Worm (Caenorhabditis elegans) whole organism, L4 larva: Measurements from ENCODE around the gene cope-1.

Source experiments
- F10B5.3 ChIP-seq: sonication (generic microtip); optimal IDR thresholded peaks from 2 replicates; lab custom pipeline; 2016; ENCODE audit warnings: mild to moderate bottlenecking, missing genetic modification characterization, missing compliant biosample characterization
- F37D6.2 ChIP-seq: sonication (generic microtip); optimal IDR thresholded peaks from 2 replicates; lab custom pipeline; 2016; ENCODE audit warnings: mild to moderate bottlenecking, missing genetic modification characterization, missing compliant biosample characterization
- T20F7.1 ChIP-seq: fragments of 200-800 bp; sonication (Bioruptor generic); optimal IDR thresholded peaks from 2 replicates; lab custom pipeline; 2018; ENCODE audit warnings: mild to moderate bottlenecking, missing genetic modification characterization, missing compliant biosample characterization
- T26A8.4 ChIP-seq: fragments of 200-800 bp; sonication (Bioruptor generic); IDR thresholded peaks from 2 replicates; pipeline ENCODE4 v1.3.6; 2022; ENCODE audit warnings: missing genetic modification characterization, missing compliant biosample characterization
- Y105C5A.15 ChIP-seq: fragments of 200-800 bp; sonication (Bioruptor generic); IDR thresholded peaks from 2 replicates; pipeline ENCODE4 v1.3.6; 2022; ENCODE audit warnings: missing genetic modification characterization, missing compliant biosample characterization
- Y5F2A.4 ChIP-seq: fragments of 200-800 bp; sonication (Bioruptor generic); optimal IDR thresholded peaks from 2 replicates; lab custom pipeline; 2018; ENCODE audit warnings: mild to moderate bottlenecking, missing genetic modification characterization, missing compliant biosample characterization
- ZK546.5 ChIP-seq, 2 experiments: sonication (generic microtip); optimal IDR thresholded peaks; 2 replicates each; lab custom pipeline; 2017; ENCODE audit warnings: missing biosample characterization in 2 of 2, missing genetic modification characterization in 2 of 2
- aha-1 ChIP-seq: fragments of 150-350 bp; peaks from one replicate; lab custom pipeline; 2014; ENCODE audit warnings: missing biosample characterization, missing genetic modification characterization
- ama-1 ChIP-seq: fragments of 150-350 bp; optimal IDR thresholded peaks from 2 replicates; lab custom pipeline; 2014; ENCODE audit warnings: inconsistent platforms, mixed read lengths
- arid-1 ChIP-seq: fragments of 200-800 bp; sonication (Bioruptor generic); conservative IDR thresholded peaks from 2 replicates; pipeline ENCODE4 v1.3.6; 2022; ENCODE audit warnings: missing genetic modification reagents, missing genetic modification characterization, missing compliant biosample characterization
- attf-4 ChIP-seq: sonication (generic microtip); optimal IDR thresholded peaks from 3 replicates; lab custom pipeline; 2017; ENCODE audit warnings: missing biosample characterization, missing genetic modification characterization
- ceh-20 ChIP-seq: fragments of 200-800 bp; sonication (Bioruptor generic); IDR thresholded peaks from 2 replicates; pipeline ENCODE4 v1.3.6; 2022; ENCODE audit warnings: missing genetic modification reagents, missing genetic modification characterization, missing compliant biosample characterization
- ceh-32 ChIP-seq: sonication (generic microtip); optimal IDR thresholded peaks from 2 replicates; lab custom pipeline; 2016; ENCODE audit warnings: mild to moderate bottlenecking, missing genetic modification characterization, missing compliant biosample characterization; ENCODE audit not compliant: poor library complexity
- ceh-44 ChIP-seq: fragments of 200-800 bp; sonication (Bioruptor generic); IDR thresholded peaks from 2 replicates; pipeline ENCODE4 v1.3.6; 2022; ENCODE audit warnings: missing genetic modification reagents, missing genetic modification characterization, missing compliant biosample characterization
- daf-12 ChIP-seq: fragments of 150-350 bp; optimal IDR thresholded peaks from 2 replicates; lab custom pipeline; 2014; ENCODE audit warnings: missing biosample characterization, missing genetic modification reagents, missing genetic modification characterization
- daf-16 ChIP-seq, 3 experiments: sonication (generic microtip); optimal IDR thresholded peaks; 2 replicates each; lab custom pipeline; 2016 to 2017; ENCODE audit warnings: missing genetic modification characterization in 3 of 3, missing genetic modification reagents in 3 of 3, mild to moderate bottlenecking in 2 of 3, missing compliant biosample characterization in 2 of 3, missing biosample characterization in 1 of 3, moderate library complexity in 1 of 3
- daf-19 ChIP-seq: fragments of 200-800 bp; sonication (Bioruptor generic); conservative IDR thresholded peaks from 2 replicates; pipeline ENCODE4 v1.3.6; 2022; ENCODE audit warnings: missing genetic modification characterization, missing compliant biosample characterization
- dmd-6 ChIP-seq: fragments of 200-800 bp; sonication (Bioruptor generic); IDR thresholded peaks from 2 replicates; pipeline ENCODE4 v1.3.6; 2022; ENCODE audit warnings: missing genetic modification reagents, missing genetic modification characterization, missing compliant biosample characterization
- dmd-9 ChIP-seq: fragments of 200-800 bp; sonication (Bioruptor generic); IDR thresholded peaks from 2 replicates; pipeline ENCODE4 v1.3.6; 2022; ENCODE audit warnings: missing genetic modification reagents, missing genetic modification characterization, missing compliant biosample characterization
- dpl-1 ChIP-seq: fragments of 150-350 bp; optimal IDR thresholded peaks from 2 replicates; lab custom pipeline; 2014; ENCODE audit warnings: missing biosample characterization, missing genetic modification reagents, missing genetic modification characterization
- duxl-1 ChIP-seq: sonication (generic microtip); optimal IDR thresholded peaks from 2 replicates; lab custom pipeline; 2016; ENCODE audit warnings: mild to moderate bottlenecking, missing genetic modification characterization, moderate library complexity, missing compliant biosample characterization; ENCODE audit not compliant: poor library complexity
- egl-27 ChIP-seq: sonication (generic microtip); optimal IDR thresholded peaks from 3 replicates; lab custom pipeline; 2017; ENCODE audit warnings: missing biosample characterization, missing genetic modification reagents, missing genetic modification characterization
- egl-43 ChIP-seq: fragments of 200-800 bp; sonication (Bioruptor generic); IDR thresholded peaks from 2 replicates; pipeline ENCODE4 v1.3.6; 2022; ENCODE audit warnings: missing genetic modification reagents, missing genetic modification characterization, missing compliant biosample characterization
- fos-1 ChIP-seq: fragments of 150-350 bp; optimal IDR thresholded peaks from 2 replicates; lab custom pipeline; 2014; ENCODE audit warnings: missing biosample characterization, missing genetic modification characterization
- gei-8 ChIP-seq: fragments of 200-800 bp; sonication (Bioruptor generic); optimal IDR thresholded peaks from 2 replicates; lab custom pipeline; 2018; ENCODE audit warnings: mild to moderate bottlenecking, missing genetic modification characterization, missing compliant biosample characterization
- hif-1 ChIP-seq, 2 experiments: sonication (generic microtip); optimal IDR thresholded peaks; 2 replicates each; lab custom pipeline; 2016 to 2017; ENCODE audit warnings: missing compliant biosample characterization in 2 of 2, missing genetic modification characterization in 2 of 2, missing genetic modification reagents in 2 of 2, missing genotype in 2 of 2, mild to moderate bottlenecking in 1 of 2
- hlh-30 ChIP-seq: sonication (generic microtip); optimal IDR thresholded peaks from 2 replicates; lab custom pipeline; 2017; ENCODE audit warnings: antibody characterized with exemption, mild to moderate bottlenecking, missing genetic modification characterization, missing compliant biosample characterization; ENCODE audit not compliant: insufficient read depth
- jun-1 ChIP-seq: fragments of 150-350 bp; optimal IDR thresholded peaks from 2 replicates; lab custom pipeline; 2014; ENCODE audit warnings: missing biosample characterization, missing genetic modification reagents, missing genetic modification characterization
- lim-7 ChIP-seq: fragments of 200-800 bp; sonication (Bioruptor generic); IDR thresholded peaks from 2 replicates; pipeline ENCODE4 v1.3.6; 2022; ENCODE audit warnings: missing genetic modification characterization, missing compliant biosample characterization
- lin-15B ChIP-seq: fragments of 150-350 bp; sonication (generic microtip); optimal IDR thresholded peaks from 3 replicates; lab custom pipeline; 2014; ENCODE audit warnings: missing biosample characterization, missing genetic modification characterization
- lin-38 ChIP-seq: fragments of 200-800 bp; sonication (Bioruptor generic); IDR thresholded peaks from 2 replicates; pipeline ENCODE4 v1.3.6; 2022; ENCODE audit warnings: missing genetic modification reagents, missing genetic modification characterization, missing compliant biosample characterization
- lin-39 ChIP-seq: fragments of 150-350 bp; optimal IDR thresholded peaks from 2 replicates; lab custom pipeline; 2014; ENCODE audit warnings: missing biosample characterization, missing genetic modification reagents, missing genetic modification characterization
- lir-3 ChIP-seq: sonication (generic microtip); optimal IDR thresholded peaks from 2 replicates; lab custom pipeline; 2016; ENCODE audit warnings: mild to moderate bottlenecking, missing genetic modification characterization, missing compliant biosample characterization
- lsy-2 ChIP-seq, 2 experiments: fragments of 150-350 bp in 1 of 2; sonication (generic microtip) in 1 of 2; optimal IDR thresholded peaks; 2 replicates each; lab custom pipeline; 2014 to 2017; ENCODE audit warnings: missing biosample characterization in 2 of 2, missing genetic modification characterization in 2 of 2
- mdl-1 ChIP-seq, 2 experiments: fragments of 150-350 bp in 1 of 2; sonication (generic microtip) in 1 of 2; optimal IDR thresholded peaks; 2 replicates each; lab custom pipeline; 2014 to 2017; ENCODE audit warnings: missing biosample characterization in 2 of 2, missing genetic modification characterization in 2 of 2
- mep-1 ChIP-seq: fragments of 150-350 bp; sonication (generic microtip); optimal IDR thresholded peaks from 3 replicates; lab custom pipeline; 2014; ENCODE audit warnings: missing biosample characterization, missing genetic modification characterization
- mxl-2 ChIP-seq: fragments of 200-800 bp; sonication (Bioruptor generic); conservative IDR thresholded peaks from 2 replicates; pipeline ENCODE4 v1.3.6; 2022; ENCODE audit warnings: missing genetic modification reagents, missing genetic modification characterization, missing compliant biosample characterization
- nhr-10 ChIP-seq: fragments of 150-350 bp; optimal IDR thresholded peaks from 2 replicates; lab custom pipeline; 2014; ENCODE audit warnings: missing biosample characterization, missing genetic modification characterization
- nhr-102 ChIP-seq: sonication (generic microtip); optimal IDR thresholded peaks from 2 replicates; lab custom pipeline; 2016; ENCODE audit warnings: mild to moderate bottlenecking, missing genetic modification characterization, moderate library complexity, missing compliant biosample characterization
- nhr-11 ChIP-seq: fragments of 150-350 bp; optimal IDR thresholded peaks from 2 replicates; lab custom pipeline; 2014; ENCODE audit warnings: missing biosample characterization, missing genetic modification characterization
- nhr-42 ChIP-seq: fragments of 200-800 bp; sonication (Bioruptor generic); IDR thresholded peaks from 2 replicates; pipeline ENCODE4 v1.3.6; 2022; ENCODE audit warnings: missing genetic modification characterization, missing compliant biosample characterization
- nhr-48 ChIP-seq: sonication (generic microtip); optimal IDR thresholded peaks from 2 replicates; lab custom pipeline; 2016; ENCODE audit warnings: mild to moderate bottlenecking, missing genetic modification characterization, missing compliant biosample characterization
- nhr-76 ChIP-seq: fragments of 150-350 bp; optimal IDR thresholded peaks from 2 replicates; lab custom pipeline; 2014; ENCODE audit warnings: missing biosample characterization, missing genetic modification characterization
- nhr-77 ChIP-seq: fragments of 150-350 bp; optimal IDR thresholded peaks from 2 replicates; lab custom pipeline; 2014; ENCODE audit warnings: missing biosample characterization, missing genetic modification characterization
- php-3 ChIP-seq: fragments of 200-800 bp; sonication (Bioruptor generic); IDR thresholded peaks from 2 replicates; pipeline ENCODE4 v1.3.6; 2022; ENCODE audit warnings: missing genetic modification reagents, missing genetic modification characterization, missing compliant biosample characterization
- pqm-1 ChIP-seq: sonication (generic microtip); optimal IDR thresholded peaks from 2 replicates; lab custom pipeline; 2017; ENCODE audit warnings: missing biosample characterization, missing genetic modification characterization
- saeg-2 ChIP-seq: fragments of 200-800 bp; sonication (Bioruptor generic); IDR thresholded peaks from 2 replicates; pipeline ENCODE4 v1.3.6; 2022; ENCODE audit warnings: missing genetic modification reagents, missing genetic modification characterization, missing compliant biosample characterization
- spr-1 ChIP-seq: sonication (generic microtip); optimal IDR thresholded peaks from 2 replicates; lab custom pipeline; 2016; ENCODE audit warnings: mild to moderate bottlenecking, missing genetic modification characterization, missing compliant biosample characterization
- zip-2 ChIP-seq: fragments of 150-350 bp; optimal IDR thresholded peaks from 2 replicates; lab custom pipeline; 2014; ENCODE audit warnings: missing biosample characterization, missing genetic modification characterization
- ztf-11 ChIP-seq: fragments of 150-350 bp; optimal IDR thresholded peaks from 2 replicates; lab custom pipeline; 2014; ENCODE audit warnings: missing biosample characterization, missing genetic modification characterization

The cope-1 gene

ce11 chrIII:13436843-13437242 lies 10.8 kb downstream of the cope-1 start, which contains the start of gene F45G2.9:
TSS of gene F45G2.9 (minus strand) at chrIII:13436943.
- TF ChIP-seq nhr-48 (tag; lab: Kevin White, UChicago) (no peak), daf-12 (tag; lab: Kevin White, UChicago) (no peak), gei-8 (GFP tag; lab: Kevin White, UChicago) (no peak), lsy-2 (tag; optimal IDR thresholded peaks at IDR 0.05; lab: Kevin White, UChicago) (no peak)

- TF ChIP-seq lir-3 (tag; lab: Kevin White, UChicago) (no peak), ztf-11 (tag; lab: Kevin White, UChicago) (no peak), nhr-77 (tag; lab: Kevin White, UChicago) (peak; percentile 7), lim-7 (GFP tag; lab: Robert Waterston, UW) (no peak), zip-2 (tag; lab: Kevin White, UChicago) (no peak), ZK546.5 (tag; optimal IDR thresholded peaks at IDR 0.05; lab: Kevin White, UChicago) (no peak), T26A8.4 (GFP tag; lab: Robert Waterston, UW) (no peak), fos-1 (no peak), F10B5.3 (tag; lab: Kevin White, UChicago) (no peak), ceh-44 (no peak), nhr-10 (no peak), daf-19 (GFP tag; lab: Robert Waterston, UW) (no peak), mdl-1 (tag; optimal IDR thresholded peaks at IDR 0.05; lab: Kevin White, UChicago) (no peak), nhr-76 (tag; lab: Kevin White, UChicago) (no peak), mxl-2 (GFP tag; lab: Robert Waterston, UW) (no peak), lin-38 (peak; percentile 40; the same call in 1 of the 2 replicates), ceh-32 (tag; lab: Kevin White, UChicago) (no peak), jun-1 (no peak), pqm-1 (tag; lab: Kevin White, UChicago) (no peak), mep-1 (tag; lab: Kevin White, UChicago) (no peak), lin-15B (tag; lab: Kevin White, UChicago) (no peak), T20F7.1 (GFP tag; lab: Kevin White, UChicago) (no peak), spr-1 (no peak), nhr-102 (tag; lab: Kevin White, UChicago) (no peak), lsy-2 (tag; optimal IDR thresholded peaks at IDR 0.05; lab: Kevin White, UChicago) (peak in 1 of 2 experiments; percentile 69), dpl-1 (peak; percentile 80), hif-1 (tag; optimal IDR thresholded peaks at IDR 0.05; lab: Kevin White, UChicago) (peak in 1 of 2 experiments; percentile 64), ama-1 (lab: Kevin White, UChicago) (no peak), saeg-2 (no peak), daf-16 (GFP tag; optimal IDR thresholded peaks at IDR 0.05; lab: Kevin White, UChicago) (no peak), daf-16 (tag; optimal IDR thresholded peaks at IDR 0.05; lab: Kevin White, UChicago) (peak; percentile 37), Y105C5A.15 (GFP tag; lab: Robert Waterston, UW) (no peak), dmd-9 (no peak), egl-27 (tag; lab: Kevin White, UChicago) (no peak), Y5F2A.4 (GFP tag; lab: Kevin White, UChicago) (no peak), lin-39 (no peak), nhr-42 (GFP tag; lab: Robert Waterston, UW) (no peak), dmd-6 (GFP tag; lab: Robert Waterston, UW) (no peak), duxl-1 (tag; lab: Kevin White, UChicago) (no peak), nhr-11 (tag; lab: Kevin White, UChicago) (no peak), attf-4 (tag; lab: Kevin White, UChicago) (no peak), egl-43 (GFP tag; lab: Robert Waterston, UW) (no peak), arid-1 (no peak), F37D6.2 (tag; lab: Kevin White, UChicago) (no peak), aha-1 (tag; lab: Kevin White, UChicago) (no peak), php-3 (GFP tag; lab: Robert Waterston, UW) (no peak), hlh-30 (tag; lab: Kevin White, UChicago) (no peak), ceh-20 (GFP tag; lab: Robert Waterston, UW) (no peak)
These were observed 13.4 kb downstream of the cope-1 start, which contains the start of gene ciao-2B for ce11 chrIII:13439415-13439814. TSS of gene ciao-2B (minus strand) at chrIII:13439544.
